Fruit fly (Drosophila melanogaster) whole organism, embryonic: ENCODE data around the gene odd.

Experiments
- CG10979 ChIP-seq: fragments of 200-800 bp; sonication (Bioruptor generic); optimal IDR thresholded peaks from 2 replicates; lab custom pipeline; 2018; ENCODE audit warnings: missing biosample characterization, mild to moderate bottlenecking, missing genetic modification characterization, moderate library complexity
- CG1233 ChIP-seq: fragments of 200-800 bp; sonication (Bioruptor generic); optimal IDR thresholded peaks from 4 replicates; lab custom pipeline; 2018; ENCODE audit warnings: missing biosample characterization, mild to moderate bottlenecking, missing genetic modification characterization
- CG12942 ChIP-seq: fragments of 200-800 bp; sonication (Bioruptor generic); optimal IDR thresholded peaks from 3 replicates; lab custom pipeline; 2016; ENCODE audit warnings: missing biosample characterization, missing genetic modification characterization
- CG15696 ChIP-seq: fragments of 200-800 bp; sonication (Bioruptor generic); optimal IDR thresholded peaks from 2 replicates; lab custom pipeline; 2019; ENCODE audit warnings: missing biosample characterization, mild to moderate bottlenecking, missing genetic modification characterization, moderate library complexity
- CG1602 ChIP-seq: fragments of 200-800 bp; sonication (Bioruptor generic); optimal IDR thresholded peaks from 3 replicates; lab custom pipeline; 2016; ENCODE audit warnings: missing biosample characterization, missing genetic modification characterization
- CG16863 ChIP-seq: fragments of 200-800 bp; sonication (Bioruptor generic); optimal IDR thresholded peaks from 3 replicates; lab custom pipeline; 2016; ENCODE audit warnings: missing biosample characterization, missing genetic modification characterization
- CG18011 ChIP-seq: fragments of 200-800 bp; sonication (Bioruptor generic); optimal IDR thresholded peaks from 2 replicates; lab custom pipeline; 2017; ENCODE audit warnings: missing biosample characterization, missing genetic modification characterization, mild to moderate bottlenecking, moderate library complexity, missing genotype
- CG31441 ChIP-seq: fragments of 200-800 bp; sonication (Bioruptor generic); IDR thresholded peaks from 2 replicates; pipeline ENCODE4 v1.3.6; 2022; ENCODE audit warnings: missing biosample characterization, missing genetic modification characterization
- CG34376 ChIP-seq: fragments of 200-800 bp; sonication (Bioruptor generic); optimal IDR thresholded peaks from 2 replicates; lab custom pipeline; 2018; ENCODE audit warnings: missing biosample characterization, mild to moderate bottlenecking, missing genetic modification characterization
- CG4404 ChIP-seq: fragments of 200-800 bp; sonication (Bioruptor generic); IDR thresholded peaks from 2 replicates; pipeline ENCODE4 v1.3.6; 2022; ENCODE audit warnings: missing biosample characterization, missing genetic modification characterization
- CG7839 ChIP-seq: fragments of 200-800 bp; sonication (Bioruptor generic); optimal IDR thresholded peaks from 3 replicates; lab custom pipeline; 2018; ENCODE audit warnings: missing biosample characterization, mild to moderate bottlenecking, missing genetic modification characterization, moderate library complexity
- CG8944 ChIP-seq: fragments of 200-800 bp; sonication (Bioruptor generic); optimal IDR thresholded peaks from 3 replicates; lab custom pipeline; 2016; ENCODE audit warnings: missing biosample characterization, missing genetic modification characterization
- Chrac-16 ChIP-seq: fragments of 200-800 bp; sonication (Bioruptor generic); optimal IDR thresholded peaks from 3 replicates; lab custom pipeline; 2016; ENCODE audit warnings: missing biosample characterization, missing genetic modification characterization
- D ChIP-seq, 2 experiments: fragments of 200-800 bp in 1 of 2; fragments of >200 bp in 1 of 2; sonication (Bioruptor generic) in 1 of 2; optimal IDR thresholded peaks; 2 replicates in 1 of 2; 3 replicates in 1 of 2; lab custom pipeline; 2017; ENCODE audit warnings: mild to moderate bottlenecking in 1 of 2, missing biosample characterization in 1 of 2, missing genetic modification characterization in 1 of 2, missing genetic modification reagents in 1 of 2
- Fer1 ChIP-seq: fragments of 200-800 bp; sonication (Bioruptor generic); optimal IDR thresholded peaks from 2 replicates; lab custom pipeline; 2017; ENCODE audit warnings: missing biosample characterization, mild to moderate bottlenecking, missing genetic modification characterization
- Hr3 ChIP-seq: fragments of 200-800 bp; sonication (Bioruptor generic); optimal IDR thresholded peaks from 3 replicates; lab custom pipeline; 2016; ENCODE audit warnings: missing biosample characterization, missing genetic modification characterization
- Mrtf ChIP-seq: fragments of 200-800 bp; sonication (Bioruptor generic); IDR thresholded peaks from 3 replicates; pipeline ENCODE4 v1.3.6; 2022; ENCODE audit warnings: missing biosample characterization, missing genetic modification characterization
- NC2β ChIP-seq: fragments of 200-800 bp; sonication (Bioruptor generic); optimal IDR thresholded peaks from 2 replicates; lab custom pipeline; 2016; ENCODE audit warnings: missing biosample characterization, missing genetic modification characterization
- Oli ChIP-seq: fragments of 200-800 bp; sonication (Bioruptor generic); optimal IDR thresholded peaks from 2 replicates; lab custom pipeline; 2018; ENCODE audit warnings: missing biosample characterization, mild to moderate bottlenecking, missing genetic modification characterization, moderate library complexity
- Pdp1 ChIP-seq, 2 experiments: fragments of 200-800 bp; sonication (Bioruptor generic); optimal IDR thresholded peaks; 3 replicates each; lab custom pipeline; 2016; ENCODE audit warnings: missing biosample characterization in 2 of 2, missing genetic modification characterization in 2 of 2, mild to moderate bottlenecking in 1 of 2, moderate library complexity in 1 of 2
- Ptx1 ChIP-seq: fragments of 200-800 bp; sonication (Bioruptor generic); IDR thresholded peaks from 2 replicates; pipeline ENCODE4 v1.3.6; 2022; ENCODE audit warnings: missing biosample characterization, missing genetic modification characterization
- Rfx ChIP-seq: fragments of 200-800 bp; sonication (Bioruptor generic); IDR thresholded peaks from 2 replicates; pipeline ENCODE4 v1.3.6; 2022; ENCODE audit warnings: missing biosample characterization, missing genetic modification characterization
- Spps ChIP-seq: fragments of 200-800 bp; sonication (Bioruptor generic); optimal IDR thresholded peaks from 2 replicates; lab custom pipeline; 2018; ENCODE audit warnings: missing biosample characterization, mild to moderate bottlenecking, missing genetic modification characterization
- Stat92E ChIP-seq, 3 experiments: fragments of >200 bp in 2 of 3; fragments of 200-800 bp in 1 of 3; sonication (Bioruptor generic) in 1 of 3; optimal IDR thresholded peaks; 2 replicates each; lab custom pipeline; 2017 to 2019; ENCODE audit warnings: missing biosample characterization in 3 of 3, missing genetic modification characterization in 3 of 3, mild to moderate bottlenecking in 1 of 3, moderate library complexity in 1 of 3
- Tbp ChIP-seq: fragments of >200 bp; optimal IDR thresholded peaks from 2 replicates; lab custom pipeline; 2018; ENCODE audit warnings: missing biosample characterization, missing genetic modification characterization
- Vsx1 ChIP-seq: fragments of 200-800 bp; sonication (Bioruptor generic); optimal IDR thresholded peaks from 2 replicates; lab custom pipeline; 2017; ENCODE audit warnings: missing biosample characterization, mild to moderate bottlenecking, missing genetic modification characterization, missing genetic modification reagents
- az2 ChIP-seq: fragments of 200-800 bp; sonication (Bioruptor generic); optimal IDR thresholded peaks from 3 replicates; lab custom pipeline; 2016; ENCODE audit warnings: missing biosample characterization, missing genetic modification characterization
- caup ChIP-seq: fragments of 200-800 bp; sonication (Bioruptor generic); optimal IDR thresholded peaks from 3 replicates; lab custom pipeline; 2017; ENCODE audit warnings: missing biosample characterization, mild to moderate bottlenecking, missing genetic modification characterization, moderate library complexity; ENCODE audit not compliant: severe bottlenecking
- chn ChIP-seq: fragments of 200-800 bp; sonication (Bioruptor generic); optimal IDR thresholded peaks from 2 replicates; lab custom pipeline; 2016; ENCODE audit warnings: missing biosample characterization, missing genetic modification characterization
- crc ChIP-seq: fragments of 200-800 bp; sonication (Bioruptor generic); optimal IDR thresholded peaks from 2 replicates; lab custom pipeline; 2016; ENCODE audit warnings: missing biosample characterization, missing genetic modification characterization
- dati ChIP-seq: fragments of 200-800 bp; sonication (Bioruptor generic); IDR thresholded peaks from 2 replicates; pipeline ENCODE4 v1.3.6; 2022; ENCODE audit warnings: missing biosample characterization, missing genetic modification characterization
- dmrt99B ChIP-seq: fragments of 200-800 bp; sonication (Bioruptor generic); optimal IDR thresholded peaks from 2 replicates; lab custom pipeline; 2018; ENCODE audit warnings: missing biosample characterization, mild to moderate bottlenecking, missing genetic modification characterization, moderate library complexity
- grau ChIP-seq: fragments of 200-800 bp; optimal IDR thresholded peaks from 3 replicates; lab custom pipeline; 2019; ENCODE audit warnings: missing biosample characterization, mild to moderate bottlenecking, missing genetic modification characterization, moderate library complexity
- h ChIP-seq: fragments of >200 bp; optimal IDR thresholded peaks from 2 replicates; lab custom pipeline; 2017
- jing ChIP-seq: fragments of 200-800 bp; sonication (Bioruptor generic); optimal IDR thresholded peaks from 2 replicates; lab custom pipeline; 2018; ENCODE audit warnings: missing biosample characterization, mild to moderate bottlenecking, missing genetic modification characterization
- lab ChIP-seq: fragments of 200-800 bp; sonication (Bioruptor generic); optimal IDR thresholded peaks from 3 replicates; lab custom pipeline; 2017; ENCODE audit warnings: missing biosample characterization, missing genetic modification characterization, mild to moderate bottlenecking, moderate library complexity, missing genetic modification reagents
- lmd ChIP-seq: fragments of 200-800 bp; sonication (Bioruptor generic); IDR thresholded peaks from 2 replicates; pipeline ENCODE4 v1.3.6; 2022; ENCODE audit warnings: missing biosample characterization, missing genetic modification characterization
- nerfin-1 ChIP-seq: fragments of 200-800 bp; sonication (Bioruptor generic); optimal IDR thresholded peaks from 3 replicates; lab custom pipeline; 2019; ENCODE audit warnings: missing biosample characterization, mild to moderate bottlenecking, missing genetic modification characterization, moderate library complexity
- odd ChIP-seq: fragments of 200-800 bp; sonication (Bioruptor generic); optimal IDR thresholded peaks from 2 replicates; lab custom pipeline; 2017; ENCODE audit warnings: missing biosample characterization, mild to moderate bottlenecking, missing genetic modification characterization
- onecut ChIP-seq: fragments of 200-800 bp; sonication (Bioruptor generic); IDR thresholded peaks from 2 replicates; pipeline ENCODE4 v1.3.6; 2022; ENCODE audit warnings: missing biosample characterization, missing genetic modification characterization
- otp ChIP-seq: fragments of 200-800 bp; sonication (Bioruptor generic); IDR thresholded peaks from 3 replicates; pipeline ENCODE4, ENCODE4 v1.3.6; 2022; ENCODE audit warnings: missing biosample characterization, missing genetic modification characterization
- pnt ChIP-seq: fragments of 200-800 bp; sonication (Bioruptor generic); optimal IDR thresholded peaks from 3 replicates; lab custom pipeline; 2016; ENCODE audit warnings: missing biosample characterization, missing genetic modification characterization
- pum ChIP-seq: fragments of 200-800 bp; sonication (Bioruptor generic); optimal IDR thresholded peaks from 2 replicates; lab custom pipeline; 2016; ENCODE audit warnings: missing biosample characterization, missing genetic modification characterization
- sens ChIP-seq: fragments of 200-800 bp; sonication (Bioruptor generic); peaks from one replicate; lab custom pipeline; 2016; ENCODE audit warnings: missing biosample characterization, missing genetic modification characterization
- slp2 ChIP-seq: fragments of 200-800 bp; sonication (Bioruptor generic); optimal IDR thresholded peaks from 2 replicates; lab custom pipeline; 2016; ENCODE audit warnings: missing biosample characterization, missing genetic modification characterization
- tin ChIP-seq: fragments of 200-800 bp; sonication (Bioruptor generic); optimal IDR thresholded peaks from 3 replicates; lab custom pipeline; 2016; ENCODE audit warnings: missing biosample characterization, missing genetic modification characterization
- trem ChIP-seq: fragments of 200-800 bp; optimal IDR thresholded peaks from 3 replicates; lab custom pipeline; 2019; ENCODE audit warnings: missing biosample characterization, mild to moderate bottlenecking, missing genetic modification characterization, moderate library complexity
- zfh1 ChIP-seq: fragments of 200-800 bp; sonication (Bioruptor generic); IDR thresholded peaks from 3 replicates; pipeline ENCODE4 v1.3.6; 2022; ENCODE audit warnings: missing biosample characterization, missing genetic modification characterization

Gene odd

DNA sequence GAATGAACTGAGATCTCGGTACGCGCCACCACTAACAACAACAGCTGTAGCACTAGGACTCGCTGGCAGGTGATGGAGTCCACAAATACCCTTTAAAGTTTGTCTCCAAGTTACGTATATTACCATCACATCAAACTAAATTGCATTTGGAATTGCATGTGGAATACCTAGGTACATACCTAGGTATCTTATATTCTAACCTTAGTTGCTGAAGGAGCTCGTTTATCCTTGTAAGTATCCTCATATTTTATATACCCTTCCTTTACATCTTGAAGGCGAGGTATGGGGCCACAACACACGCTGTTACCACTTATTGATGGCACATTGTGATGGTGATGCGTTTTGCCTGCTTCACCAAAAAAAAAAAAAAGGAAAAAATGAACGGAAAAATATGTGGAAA, 39.2 kb downstream of the odd start:
- no peak for TF ChIP-seq Vsx1 (GFP tag; lab: Kevin White, UChicago)
- TF ChIP-seq sens (GFP tag; lab: Kevin White, UChicago), result peak; percentile 63

DNA sequence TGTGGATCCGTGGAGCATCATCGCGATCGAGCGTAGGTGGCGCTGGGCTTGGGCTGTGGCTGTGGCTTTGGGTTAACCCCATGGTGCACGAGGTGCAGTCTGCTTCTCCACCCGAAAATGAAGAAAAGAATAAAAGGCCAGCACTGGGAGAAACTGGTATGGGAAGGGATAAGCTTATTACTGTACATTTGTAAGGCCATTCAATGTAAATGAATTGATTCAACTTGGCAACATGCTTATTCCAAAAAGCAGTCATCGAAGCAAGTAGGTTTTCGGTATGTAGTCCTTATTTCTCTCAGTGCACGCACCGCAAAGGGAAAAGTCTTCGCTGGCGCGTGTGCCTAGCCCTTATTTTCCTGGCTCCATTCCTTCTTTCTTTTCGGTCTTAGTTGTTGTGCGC, 40.0 kb downstream of the odd start:
- TF ChIP-seq dati, result 0 out of 2 replicates have a peak, but pooled peaks have one; percentile 7
- 0 out of 3 replicates have a peak, but pooled peaks have one; percentile 19 for TF ChIP-seq Mrtf (GFP tag; lab: Robert Waterston, UW)
- TF ChIP-seq pum (GFP tag; lab: Kevin White, UChicago), result peak; percentile 39
- no peak for TF ChIP-seq Stat92E (GFP tag; optimal IDR thresholded peaks at IDR 0.05; lab: Kevin White, UChicago)
- peak; percentile 43 for TF ChIP-seq Chrac-16 (GFP tag; lab: Kevin White, UChicago)
- peak; percentile 26 to 43 for TF ChIP-seq Pdp1 (GFP tag; optimal IDR thresholded peaks at IDR 0.05; lab: Kevin White, UChicago)
- TF ChIP-seq CG1602, result peak; percentile 23
- TF ChIP-seq odd (GFP tag; lab: Kevin White, UChicago), result peak; percentile 21
- peak; percentile 5 for TF ChIP-seq Hr3
- no peak for TF ChIP-seq slp2 (GFP tag; lab: Kevin White, UChicago)
- TF ChIP-seq CG8944 (GFP tag; lab: Kevin White, UChicago), result peak; percentile 7
- TF ChIP-seq Fer1 (GFP tag; lab: Kevin White, UChicago), result no peak
- TF ChIP-seq CG4404, result peak; percentile 47; the same call in 1 of the 2 replicates
- peak; percentile 50 for TF ChIP-seq pnt (GFP tag; lab: Kevin White, UChicago)
- TF ChIP-seq CG15696 (tag; lab: Kevin White, UChicago), result peak; percentile 49
- peak; percentile 30 for TF ChIP-seq dmrt99B
- no peak for TF ChIP-seq lab (GFP tag; lab: Kevin White, UChicago)
- TF ChIP-seq crc, result peak; percentile 16
- TF ChIP-seq NC2β, result peak; percentile 24
- TF ChIP-seq chn (GFP tag; lab: Kevin White, UChicago), result peak; percentile 12
- peak; percentile 37; the same call in 1 of the 2 replicates for TF ChIP-seq lmd (GFP tag; lab: Robert Waterston, UW)
- peak; percentile 17 for TF ChIP-seq az2
- TF ChIP-seq Oli, result peak; percentile 25
- TF ChIP-seq sens (GFP tag; lab: Kevin White, UChicago), result peak; percentile 79
- TF ChIP-seq CG1233 (GFP tag; lab: Kevin White, UChicago), result peak; percentile 35
- peak; percentile 53 for TF ChIP-seq CG7839
- TF ChIP-seq onecut, result 0 out of 2 replicates have a peak, but pooled peaks have one; percentile 21
- peak; percentile 17 for TF ChIP-seq CG16863 (GFP tag; lab: Kevin White, UChicago)
- no peak for TF ChIP-seq caup (GFP tag; lab: Kevin White, UChicago)
- peak; percentile 30 for TF ChIP-seq jing (GFP tag; lab: Kevin White, UChicago)
- no peak for TF ChIP-seq Tbp (GFP tag; lab: Kevin White, UChicago)
- no peak for TF ChIP-seq h (lab: Kevin White, UChicago)
- TF ChIP-seq CG10979 (tag; lab: Kevin White, UChicago), result peak; percentile 71
- peak; percentile 42; the same call in 1 of the 3 replicates for TF ChIP-seq otp
- no peak for TF ChIP-seq CG18011 (GFP tag; lab: Kevin White, UChicago)
- no peak for TF ChIP-seq Rfx (GFP tag; lab: Robert Waterston, UW)
- TF ChIP-seq CG31441 (GFP tag; lab: Robert Waterston, UW), result peak; percentile 60
- TF ChIP-seq Ptx1 (GFP tag; lab: Robert Waterston, UW), result peak; percentile 32; the same call in 1 of the 2 replicates
- peak; percentile 10 for TF ChIP-seq nerfin-1
- TF ChIP-seq trem (tag; lab: Kevin White, UChicago), result peak; percentile 43
- no peak for TF ChIP-seq CG34376 (GFP tag; lab: Kevin White, UChicago)
- TF ChIP-seq Spps (tag; lab: Kevin White, UChicago), result peak; percentile 31
- TF ChIP-seq zfh1, result peak; percentile 81
- peak; percentile 24 for TF ChIP-seq grau
- no peak for TF ChIP-seq D (optimal IDR thresholded peaks at IDR 0.05; lab: Kevin White, UChicago)
- peak; percentile 55 for TF ChIP-seq D (GFP tag; optimal IDR thresholded peaks at IDR 0.05; lab: Kevin White, UChicago)
- peak; percentile 55 for TF ChIP-seq tin
- no peak for TF ChIP-seq CG12942 (GFP tag; lab: Kevin White, UChicago)
